Worm (Caenorhabditis elegans) whole organism, L1 larva: ENCODE data around the gene clic-1.

Experiments
- C34B4.2 ChIP-seq: sonication (generic microtip); optimal IDR thresholded peaks from 2 replicates; lab custom pipeline; 2017; ENCODE audit warnings: mild to moderate bottlenecking, missing genetic modification characterization, missing compliant biosample characterization
- aha-1 ChIP-seq: fragments of 150-350 bp; optimal IDR thresholded peaks from 2 replicates; lab custom pipeline; 2014; ENCODE audit warnings: missing biosample characterization, missing genetic modification characterization
- ceh-63 ChIP-seq: fragments of 200-800 bp; sonication (Bioruptor generic); optimal IDR thresholded peaks from 2 replicates; lab custom pipeline; 2018; ENCODE audit warnings: mild to moderate bottlenecking, missing genetic modification characterization, missing compliant biosample characterization
- ceh-8 ChIP-seq: fragments of 200-800 bp; sonication (Bioruptor generic); optimal IDR thresholded peaks from 2 replicates; lab custom pipeline; 2018; ENCODE audit warnings: mild to moderate bottlenecking, missing genetic modification characterization, moderate library complexity, missing compliant biosample characterization
- ceh-88 ChIP-seq: fragments of 200-800 bp; sonication (Bioruptor generic); IDR thresholded peaks from 2 replicates; pipeline ENCODE4 v1.3.6; 2022; ENCODE audit warnings: missing genetic modification characterization, missing compliant biosample characterization
- dpl-1 ChIP-seq, 3 experiments: fragments of 150-350 bp in 2 of 3; sonication (generic microtip) in 1 of 3; optimal IDR thresholded peaks; 2 replicates each; lab custom pipeline; 2014 to 2017; ENCODE audit warnings: missing biosample characterization in 3 of 3, missing genetic modification characterization in 3 of 3, missing genetic modification reagents in 3 of 3
- egl-13 ChIP-seq: sonication (generic microtip); optimal IDR thresholded peaks from 2 replicates; lab custom pipeline; 2016; ENCODE audit warnings: missing genotype, missing genetic modification reagents, missing genetic modification characterization, missing compliant biosample characterization
- elt-2 ChIP-seq: sonication (generic microtip); optimal IDR thresholded peaks from 2 replicates; lab custom pipeline; 2016; ENCODE audit warnings: missing genetic modification characterization, mild to moderate bottlenecking, inconsistent platforms, missing compliant biosample characterization, missing genetic modification reagents
- elt-3 ChIP-seq, 6 experiments: fragments of 150-350 bp in 1 of 6; sonication (generic microtip); optimal IDR thresholded peaks; 2 replicates each; lab custom pipeline; 2017 to 2018; ENCODE audit warnings: missing biosample characterization in 6 of 6, missing genetic modification characterization in 6 of 6, inconsistent platforms in 1 of 6
- ets-5 ChIP-seq: fragments of 200-800 bp; sonication (Bioruptor generic); IDR thresholded peaks from 2 replicates; pipeline ENCODE4 v1.3.6; 2022; ENCODE audit warnings: missing genetic modification characterization, missing compliant biosample characterization
- fkh-10 ChIP-seq: sonication (generic microtip); optimal IDR thresholded peaks from 2 replicates; lab custom pipeline; 2017; ENCODE audit warnings: missing biosample characterization, missing genetic modification reagents, missing genetic modification characterization
- fkh-4 ChIP-seq: sonication (generic microtip); optimal IDR thresholded peaks from 2 replicates; lab custom pipeline; 2016; ENCODE audit warnings: missing compliant biosample characterization, missing genetic modification characterization, borderline replicate concordance
- isw-1 ChIP-seq: fragments of 200-800 bp; sonication (Bioruptor generic); IDR thresholded peaks from 2 replicates; pipeline ENCODE4 v1.3.6; 2022; ENCODE audit warnings: missing genetic modification characterization, missing compliant biosample characterization
- lin-35 ChIP-seq, 2 experiments: fragments of 150-350 bp; optimal IDR thresholded peaks; 2 replicates each; lab custom pipeline; 2014; ENCODE audit warnings: missing biosample characterization in 2 of 2, missing genetic modification characterization in 2 of 2, missing genetic modification reagents in 2 of 2
- lin-39 ChIP-seq: fragments of 150-350 bp; optimal IDR thresholded peaks from 2 replicates; lab custom pipeline; 2014; ENCODE audit warnings: missing biosample characterization, missing genetic modification reagents, missing genetic modification characterization
- mdl-1 ChIP-seq, 2 experiments: fragments of 150-350 bp; optimal IDR thresholded peaks; 2 replicates each; lab custom pipeline; 2014 to 2017; ENCODE audit warnings: missing biosample characterization in 2 of 2, missing genetic modification characterization in 2 of 2, inconsistent platforms in 1 of 2
- nhr-11 ChIP-seq: fragments of 150-350 bp; optimal IDR thresholded peaks from 2 replicates; lab custom pipeline; 2014; ENCODE audit warnings: missing biosample characterization, missing genetic modification characterization
- nhr-19 ChIP-seq: fragments of 200-800 bp; sonication (Bioruptor generic); conservative IDR thresholded peaks from 2 replicates; pipeline ENCODE4 v1.3.6; 2022; ENCODE audit warnings: missing genetic modification characterization, missing compliant biosample characterization
- nhr-20 ChIP-seq: sonication (generic microtip); optimal IDR thresholded peaks from 2 replicates; lab custom pipeline; 2016; ENCODE audit warnings: mild to moderate bottlenecking, missing genetic modification characterization, missing compliant biosample characterization
- nhr-237 ChIP-seq: fragments of 150-350 bp; optimal IDR thresholded peaks from 2 replicates; lab custom pipeline; 2014; ENCODE audit warnings: missing biosample characterization, missing genetic modification characterization
- nhr-28 ChIP-seq: fragments of 150-350 bp; optimal IDR thresholded peaks from 2 replicates; lab custom pipeline; 2014; ENCODE audit warnings: missing biosample characterization, missing genetic modification characterization
- nhr-47 ChIP-seq: sonication (generic microtip); optimal IDR thresholded peaks from 2 replicates; lab custom pipeline; 2016; ENCODE audit warnings: mild to moderate bottlenecking, missing genetic modification characterization, moderate library complexity, missing compliant biosample characterization
- nhr-76 ChIP-seq: sonication (generic microtip); optimal IDR thresholded peaks from 2 replicates; lab custom pipeline; 2017; ENCODE audit warnings: missing biosample characterization, missing genetic modification characterization
- nhr-84 ChIP-seq: sonication (generic microtip); optimal IDR thresholded peaks from 2 replicates; lab custom pipeline; 2017; ENCODE audit warnings: missing biosample characterization, missing genetic modification characterization
- nhr-85 ChIP-seq: sonication (generic microtip); peaks from one replicate; lab custom pipeline; 2016; ENCODE audit warnings: missing genetic modification characterization, inconsistent platforms, missing compliant biosample characterization
- pag-3 ChIP-seq: sonication (generic microtip); optimal IDR thresholded peaks from 2 replicates; lab custom pipeline; 2017; ENCODE audit warnings: missing genetic modification characterization, mild to moderate bottlenecking, missing compliant biosample characterization, antibody characterized with exemption, borderline replicate concordance; ENCODE audit not compliant: insufficient read depth
- rnt-1 ChIP-seq: sonication (generic microtip); optimal IDR thresholded peaks from 2 replicates; lab custom pipeline; 2016; ENCODE audit warnings: mild to moderate bottlenecking, missing genetic modification characterization, moderate library complexity, missing compliant biosample characterization
- skn-1 ChIP-seq: fragments of 150-350 bp; optimal IDR thresholded peaks from 2 replicates; lab custom pipeline; 2014; ENCODE audit warnings: missing biosample characterization, missing genetic modification characterization
- sox-4 ChIP-seq: sonication (generic microtip); optimal IDR thresholded peaks from 2 replicates; lab custom pipeline; 2016; ENCODE audit warnings: missing genetic modification characterization, missing compliant biosample characterization
- sup-37 ChIP-seq: fragments of 200-800 bp; sonication (Bioruptor generic); optimal IDR thresholded peaks from 2 replicates; lab custom pipeline; 2018; ENCODE audit warnings: mild to moderate bottlenecking, missing genetic modification characterization, missing compliant biosample characterization
- swsn-7 ChIP-seq: sonication (generic microtip); optimal IDR thresholded peaks from 2 replicates; lab custom pipeline; 2016; ENCODE audit warnings: missing genetic modification characterization, missing compliant biosample characterization
- unc-86 ChIP-seq: sonication (generic microtip); optimal IDR thresholded peaks from 2 replicates; lab custom pipeline; 2016; ENCODE audit warnings: missing genetic modification characterization, missing compliant biosample characterization
- unc-98 ChIP-seq: fragments of 200-800 bp; sonication (Bioruptor generic); IDR thresholded peaks from 2 replicates; pipeline ENCODE4 v1.3.6; 2022; ENCODE audit warnings: missing genetic modification characterization, missing compliant biosample characterization
- zag-1 ChIP-seq: fragments of 150-350 bp; optimal IDR thresholded peaks from 2 replicates; lab custom pipeline; 2014; ENCODE audit warnings: missing biosample characterization, missing genetic modification characterization
- ztf-4 ChIP-seq: fragments of 150-350 bp; optimal IDR thresholded peaks from 2 replicates; lab custom pipeline; 2014; ENCODE audit warnings: missing biosample characterization, missing genetic modification characterization

The clic-1 gene

ce11 chrV:7755991-7756390, 21.3 kb upstream of the clic-1 start:
- no peak for TF ChIP-seq nhr-11 (tag; lab: Kevin White, UChicago)
- TF ChIP-seq elt-2 (tag; lab: Kevin White, UChicago) = peak; percentile 38
- no peak for TF ChIP-seq egl-13 (tag; lab: Kevin White, UChicago)
- TF ChIP-seq zag-1 (tag; lab: Kevin White, UChicago) = no peak
- TF ChIP-seq fkh-4 (tag; lab: Kevin White, UChicago) = no peak
- TF ChIP-seq nhr-19 (GFP tag; lab: Robert Waterston, UW) = no peak
- no peak for TF ChIP-seq aha-1 (tag; lab: Kevin White, UChicago)
- TF ChIP-seq nhr-84 (tag; lab: Kevin White, UChicago) = no peak
- TF ChIP-seq ceh-88 (GFP tag; lab: Robert Waterston, UW) = no peak

- TF ChIP-seq isw-1 (GFP tag; lab: Robert Waterston, UW) (no peak), sup-37 (GFP tag; lab: Kevin White, UChicago) (no peak), ceh-8 (GFP tag; lab: Kevin White, UChicago) (no peak), nhr-85 (tag; lab: Kevin White, UChicago) (no peak), sox-4 (tag; lab: Kevin White, UChicago) (no peak), nhr-47 (tag; lab: Kevin White, UChicago) (no peak), ceh-63 (GFP tag; lab: Kevin White, UChicago) (no peak)
These were observed 19.8 kb upstream of the clic-1 start, which contains the start of gene T05B11.4 for ce11 chrV:7754557-7754956. TSS of gene T05B11.4 (minus strand) at chrV:7754657.

ce11 chrV:7749708-7750107, 15.0 kb upstream of the clic-1 start:
- TF ChIP-seq lin-39 (tag; lab: Kevin White, UChicago) (no peak), fkh-10 (GFP tag; lab: Kevin White, UChicago) (no peak), nhr-28 (tag; lab: Kevin White, UChicago) (no peak), nhr-237 (no peak), rnt-1 (tag; lab: Kevin White, UChicago) (no peak), dpl-1 (GFP tag; optimal IDR thresholded peaks at IDR 0.05; lab: Kevin White, UChicago) (no peak), swsn-7 (tag; lab: Kevin White, UChicago) (no peak), mdl-1 (tag; optimal IDR thresholded peaks at IDR 0.05; lab: Kevin White, UChicago) (no peak), pag-3 (tag; lab: Kevin White, UChicago) (no peak), ztf-4 (tag; lab: Kevin White, UChicago) (no peak), sup-37 (GFP tag; lab: Kevin White, UChicago) (no peak), C34B4.2 (tag; lab: Kevin White, UChicago) (no peak), ceh-8 (GFP tag; lab: Kevin White, UChicago) (no peak), nhr-20 (no peak), elt-3 (tag; optimal IDR thresholded peaks at IDR 0.05; lab: Kevin White, UChicago) (no peak), unc-86 (no peak), ets-5 (GFP tag; lab: Robert Waterston, UW) (no peak), unc-98 (GFP tag; lab: Robert Waterston, UW) (no peak), lin-35 (GFP tag; optimal IDR thresholded peaks at IDR 0.05; lab: Kevin White, UChicago) (no peak)

ce11 chrV:7747987-7748607, 13.4 kb upstream of the clic-1 start:
- no peak for TF ChIP-seq nhr-28 (tag; lab: Kevin White, UChicago)
- no peak for TF ChIP-seq C34B4.2 (tag; lab: Kevin White, UChicago)
- TF ChIP-seq zag-1 (tag; lab: Kevin White, UChicago) = no peak
- no peak for TF ChIP-seq sox-4 (tag; lab: Kevin White, UChicago)
- no peak for TF ChIP-seq skn-1
- no peak for TF ChIP-seq nhr-76
